Worm (Caenorhabditis elegans): ENCODE measurements around the gene abcx-1.

ce11 chrII:6496496-6496895 lies 35.5 kb upstream of the abcx-1 start:
- no peak for TF ChIP-seq fkh-10 (GFP tag; optimal IDR thresholded peaks at IDR 0.05)
- TF ChIP-seq che-1 (tag; optimal IDR thresholded peaks at IDR 0.05), result no peak
- TF ChIP-seq mec-3 (tag; optimal IDR thresholded peaks at IDR 0.05; ENCODE audit: borderline replicate concordance), result no peak
- TF ChIP-seq pqm-1 (tag; optimal IDR thresholded peaks at IDR 0.05), result no peak
- TF ChIP-seq sox-2 (GFP tag; IDR thresholded peaks at IDR 0.05), result no peak
- TF ChIP-seq nhr-11 (tag; optimal IDR thresholded peaks at IDR 0.05), result no peak
- TF ChIP-seq ceh-19 (GFP tag; optimal IDR thresholded peaks at IDR 0.05), result no peak
- no peak for TF ChIP-seq pha-4 (tag; optimal IDR thresholded peaks at IDR 0.05)
- TF ChIP-seq ama-1 (optimal IDR thresholded peaks at IDR 0.05), result no peak
- TF ChIP-seq T23F11.4 (GFP tag; optimal IDR thresholded peaks at IDR 0.05), result no peak
- TF ChIP-seq ets-4 (tag; optimal IDR thresholded peaks at IDR 0.05), result no peak
